Fruit fly (Drosophila melanogaster): Measurements from ENCODE around the gene plum.

dm6 chr3R:26463146-26463545 is 71.9 kb downstream of the plum start:
- TF ChIP-seq Dll (optimal IDR thresholded peaks at IDR 0.05) (no peak), CG8478 (optimal IDR thresholded peaks at IDR 0.05) (no peak), usp (GFP tag; optimal IDR thresholded peaks at IDR 0.05) (no peak), EcR (GFP tag; optimal IDR thresholded peaks at IDR 0.05) (no peak), pan (optimal IDR thresholded peaks at IDR 0.05) (no peak)

All from whole organism.